Worm (Caenorhabditis elegans) whole organism, L1 larva: ENCODE results near the gene ZC395.5.

ENCODE experiments used
- ceh-82 ChIP-seq, 3 experiments: fragments of 150-350 bp in 1 of 3; sonication (generic microtip) in 2 of 3; optimal IDR thresholded peaks; 2 replicates each; lab custom pipeline; 2014 to 2017; ENCODE audit warnings: missing biosample characterization in 3 of 3, missing genetic modification characterization in 3 of 3
- ces-1 ChIP-seq: fragments of 150-350 bp; optimal IDR thresholded peaks from 2 replicates; lab custom pipeline; 2014; ENCODE audit warnings: missing biosample characterization, missing genetic modification reagents, missing genetic modification characterization
- hlh-17 ChIP-seq: fragments of 200-800 bp; sonication (Bioruptor generic); optimal IDR thresholded peaks from 2 replicates; lab custom pipeline; 2018; ENCODE audit warnings: missing genetic modification characterization, mild to moderate bottlenecking, missing compliant biosample characterization, moderate library complexity, borderline replicate concordance
- nhr-28 ChIP-seq: fragments of 150-350 bp; optimal IDR thresholded peaks from 2 replicates; lab custom pipeline; 2014; ENCODE audit warnings: missing biosample characterization, missing genetic modification characterization
- unc-62 ChIP-seq: fragments of 150-350 bp; optimal IDR thresholded peaks from 2 replicates; lab custom pipeline; 2014; ENCODE audit warnings: missing biosample characterization, missing genetic modification reagents, missing genetic modification characterization

DNA sequence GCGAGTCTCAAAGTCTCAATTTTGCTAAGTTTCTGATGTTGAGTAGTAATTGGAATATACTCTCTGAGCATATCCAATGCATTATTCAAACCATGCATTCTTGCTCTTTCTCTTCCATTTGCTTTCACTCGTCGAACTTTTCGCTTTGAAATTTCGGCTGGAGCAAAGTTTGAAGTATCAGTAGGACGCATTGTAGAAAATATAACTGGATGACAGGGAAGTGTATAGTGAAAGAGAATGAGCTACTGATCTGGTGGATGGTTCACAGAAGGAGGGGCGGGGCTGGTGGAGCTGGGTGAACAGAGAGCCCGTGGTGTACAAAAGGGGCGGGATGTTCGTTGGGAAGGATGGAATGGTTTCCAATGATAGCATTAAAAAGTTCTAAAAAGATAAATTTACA, 25.8 kb upstream of the ZC395.5 start:
- TF ChIP-seq unc-62, result no peak
- TF ChIP-seq nhr-28, result no peak
- TF ChIP-seq ces-1, result no peak
- no peak for TF ChIP-seq hlh-17 (GFP tag; lab: Kevin White, UChicago)
- TF ChIP-seq ceh-82 (tag; optimal IDR thresholded peaks at IDR 0.05; lab: Kevin White, UChicago), result no peak
